Worm (Caenorhabditis elegans) whole organism, L1 larva: ENCODE data around the gene orc-3.
A peak's percentile ranks its signal among the peaks of the same experiment; 100 is the strongest.

Experiments used
- C04F5.9 ChIP-seq: sonication (generic microtip); optimal IDR thresholded peaks from 2 replicates; lab custom pipeline; 2016; ENCODE audit warnings: missing genetic modification characterization, missing compliant biosample characterization
- C16A3.4 ChIP-seq: fragments of 150-350 bp; optimal IDR thresholded peaks from 2 replicates; lab custom pipeline; 2014; ENCODE audit warnings: missing biosample characterization, missing genetic modification characterization
- alr-1 ChIP-seq: fragments of 200-800 bp; sonication (Bioruptor generic); optimal IDR thresholded peaks from 2 replicates; lab custom pipeline; 2018; ENCODE audit warnings: borderline replicate concordance, mild to moderate bottlenecking, missing genetic modification characterization, missing compliant biosample characterization
- blmp-1 ChIP-seq: fragments of 150-350 bp; optimal IDR thresholded peaks from 2 replicates; lab custom pipeline; 2014; ENCODE audit warnings: missing biosample characterization, missing genetic modification characterization
- ceh-63 ChIP-seq: fragments of 200-800 bp; sonication (Bioruptor generic); optimal IDR thresholded peaks from 2 replicates; lab custom pipeline; 2018; ENCODE audit warnings: mild to moderate bottlenecking, missing genetic modification characterization, missing compliant biosample characterization
- ceh-8 ChIP-seq: fragments of 200-800 bp; sonication (Bioruptor generic); optimal IDR thresholded peaks from 2 replicates; lab custom pipeline; 2018; ENCODE audit warnings: mild to moderate bottlenecking, missing genetic modification characterization, moderate library complexity, missing compliant biosample characterization
- ceh-82 ChIP-seq, 3 experiments: fragments of 150-350 bp in 1 of 3; sonication (generic microtip) in 2 of 3; optimal IDR thresholded peaks; 2 replicates each; lab custom pipeline; 2014 to 2017; ENCODE audit warnings: missing biosample characterization in 3 of 3, missing genetic modification characterization in 3 of 3
- ceh-88 ChIP-seq: fragments of 200-800 bp; sonication (Bioruptor generic); IDR thresholded peaks from 2 replicates; pipeline ENCODE4 v1.3.6; 2022; ENCODE audit warnings: missing genetic modification characterization, missing compliant biosample characterization
- ceh-90 ChIP-seq: sonication (generic microtip); optimal IDR thresholded peaks from 2 replicates; lab custom pipeline; 2016; ENCODE audit warnings: missing genetic modification characterization, missing compliant biosample characterization
- dpl-1 ChIP-seq, 3 experiments: fragments of 150-350 bp in 2 of 3; sonication (generic microtip) in 1 of 3; optimal IDR thresholded peaks; 2 replicates each; lab custom pipeline; 2014 to 2017; ENCODE audit warnings: missing biosample characterization in 3 of 3, missing genetic modification characterization in 3 of 3, missing genetic modification reagents in 3 of 3
- dsc-1 ChIP-seq: sonication (generic microtip); optimal IDR thresholded peaks from 2 replicates; lab custom pipeline; 2016; ENCODE audit warnings: mild to moderate bottlenecking, missing genetic modification characterization, missing compliant biosample characterization
- efl-1 ChIP-seq, 4 experiments: fragments of 150-350 bp; optimal IDR thresholded peaks in 3 of 4; peaks in 1 of 4; 1 replicate in 1 of 4; 2 replicates in 3 of 4; lab custom pipeline; 2014; ENCODE audit warnings: missing biosample characterization in 2 of 4, missing genetic modification characterization in 2 of 4, missing genetic modification reagents in 2 of 4
- efl-3 ChIP-seq: fragments of 200-800 bp; sonication (Bioruptor generic); optimal IDR thresholded peaks from 2 replicates; lab custom pipeline; 2018; ENCODE audit warnings: mild to moderate bottlenecking, missing genetic modification characterization, missing compliant biosample characterization
- egl-27 ChIP-seq, 2 experiments: fragments of 150-350 bp in 1 of 2; sonication (generic microtip); optimal IDR thresholded peaks; 3 replicates each; lab custom pipeline; 2017 to 2018; ENCODE audit warnings: missing biosample characterization in 2 of 2, missing genetic modification characterization in 2 of 2, missing genetic modification reagents in 2 of 2
- elt-2 ChIP-seq: sonication (generic microtip); optimal IDR thresholded peaks from 2 replicates; lab custom pipeline; 2016; ENCODE audit warnings: missing genetic modification characterization, mild to moderate bottlenecking, inconsistent platforms, missing compliant biosample characterization, missing genetic modification reagents
- ets-5 ChIP-seq: fragments of 200-800 bp; sonication (Bioruptor generic); IDR thresholded peaks from 2 replicates; pipeline ENCODE4 v1.3.6; 2022; ENCODE audit warnings: missing genetic modification characterization, missing compliant biosample characterization
- fkh-4 ChIP-seq: sonication (generic microtip); optimal IDR thresholded peaks from 2 replicates; lab custom pipeline; 2016; ENCODE audit warnings: missing compliant biosample characterization, missing genetic modification characterization, borderline replicate concordance
- fkh-8 ChIP-seq: sonication (generic microtip); optimal IDR thresholded peaks from 2 replicates; lab custom pipeline; 2016; ENCODE audit warnings: mild to moderate bottlenecking, missing genetic modification characterization, missing compliant biosample characterization
- grh-1 ChIP-seq: fragments of 200-800 bp; sonication (Bioruptor generic); IDR thresholded peaks from 2 replicates; pipeline ENCODE4 v1.3.6; 2022; ENCODE audit warnings: missing genetic modification reagents, missing genetic modification characterization, missing compliant biosample characterization
- hlh-17 ChIP-seq: fragments of 200-800 bp; sonication (Bioruptor generic); optimal IDR thresholded peaks from 2 replicates; lab custom pipeline; 2018; ENCODE audit warnings: missing genetic modification characterization, mild to moderate bottlenecking, missing compliant biosample characterization, moderate library complexity, borderline replicate concordance
- irx-1 ChIP-seq: sonication (generic microtip); optimal IDR thresholded peaks from 2 replicates; lab custom pipeline; 2016; ENCODE audit warnings: missing genetic modification characterization, missing compliant biosample characterization
- jun-1 ChIP-seq: fragments of 150-350 bp; optimal IDR thresholded peaks from 2 replicates; lab custom pipeline; 2014; ENCODE audit warnings: missing biosample characterization, missing genetic modification reagents, missing genetic modification characterization
- lin-15B ChIP-seq: fragments of 150-350 bp; sonication (generic microtip); optimal IDR thresholded peaks from 3 replicates; lab custom pipeline; 2014; ENCODE audit warnings: missing biosample characterization, missing genetic modification characterization
- lin-39 ChIP-seq: fragments of 150-350 bp; optimal IDR thresholded peaks from 2 replicates; lab custom pipeline; 2014; ENCODE audit warnings: missing biosample characterization, missing genetic modification reagents, missing genetic modification characterization
- lir-3 ChIP-seq: sonication (generic microtip); optimal IDR thresholded peaks from 2 replicates; lab custom pipeline; 2016; ENCODE audit warnings: mild to moderate bottlenecking, missing genetic modification characterization, moderate library complexity, missing compliant biosample characterization; ENCODE audit not compliant: poor library complexity
- mab-9 ChIP-seq: fragments of 200-800 bp; sonication (Bioruptor generic); IDR thresholded peaks from 2 replicates; pipeline ENCODE4 v1.3.6; 2022; ENCODE audit warnings: missing genetic modification reagents, missing genetic modification characterization, missing compliant biosample characterization
- mdl-1 ChIP-seq, 2 experiments: fragments of 150-350 bp; optimal IDR thresholded peaks; 2 replicates each; lab custom pipeline; 2014 to 2017; ENCODE audit warnings: missing biosample characterization in 2 of 2, missing genetic modification characterization in 2 of 2, inconsistent platforms in 1 of 2
- mef-2 ChIP-seq: fragments of 150-350 bp; optimal IDR thresholded peaks from 2 replicates; lab custom pipeline; 2014; ENCODE audit warnings: missing biosample characterization, missing genetic modification characterization
- mep-1 ChIP-seq: fragments of 150-350 bp; optimal IDR thresholded peaks from 2 replicates; lab custom pipeline; 2014; ENCODE audit warnings: missing biosample characterization, missing genetic modification characterization
- nhr-12 ChIP-seq: sonication (generic microtip); optimal IDR thresholded peaks from 2 replicates; lab custom pipeline; 2017; ENCODE audit warnings: missing biosample characterization, missing genetic modification characterization
- nhr-237 ChIP-seq: fragments of 150-350 bp; optimal IDR thresholded peaks from 2 replicates; lab custom pipeline; 2014; ENCODE audit warnings: missing biosample characterization, missing genetic modification characterization
- nhr-47 ChIP-seq: sonication (generic microtip); optimal IDR thresholded peaks from 2 replicates; lab custom pipeline; 2016; ENCODE audit warnings: mild to moderate bottlenecking, missing genetic modification characterization, moderate library complexity, missing compliant biosample characterization
- nhr-71 ChIP-seq: sonication (generic microtip); optimal IDR thresholded peaks from 2 replicates; lab custom pipeline; 2016; ENCODE audit warnings: mild to moderate bottlenecking, missing genetic modification characterization, moderate library complexity, missing compliant biosample characterization
- nhr-76 ChIP-seq: sonication (generic microtip); optimal IDR thresholded peaks from 2 replicates; lab custom pipeline; 2017; ENCODE audit warnings: missing biosample characterization, missing genetic modification characterization
- nhr-77 ChIP-seq: fragments of 150-350 bp; optimal IDR thresholded peaks from 2 replicates; lab custom pipeline; 2014; ENCODE audit warnings: missing biosample characterization, missing genetic modification characterization
- nhr-84 ChIP-seq: sonication (generic microtip); optimal IDR thresholded peaks from 2 replicates; lab custom pipeline; 2017; ENCODE audit warnings: missing biosample characterization, missing genetic modification characterization
- pax-3 ChIP-seq: fragments of 200-800 bp; sonication (Bioruptor generic); optimal IDR thresholded peaks from 2 replicates; lab custom pipeline; 2018; ENCODE audit warnings: mild to moderate bottlenecking, missing genetic modification characterization, moderate library complexity, missing compliant biosample characterization
- pqm-1 ChIP-seq: sonication (generic microtip); optimal IDR thresholded peaks from 3 replicates; lab custom pipeline; 2017; ENCODE audit warnings: missing biosample characterization, missing genetic modification characterization
- rnt-1 ChIP-seq: sonication (generic microtip); optimal IDR thresholded peaks from 2 replicates; lab custom pipeline; 2016; ENCODE audit warnings: mild to moderate bottlenecking, missing genetic modification characterization, moderate library complexity, missing compliant biosample characterization
- snu-23 ChIP-seq: sonication (generic microtip); optimal IDR thresholded peaks from 2 replicates; lab custom pipeline; 2016; ENCODE audit warnings: missing genetic modification characterization, missing compliant biosample characterization
- sup-37 ChIP-seq: fragments of 200-800 bp; sonication (Bioruptor generic); optimal IDR thresholded peaks from 2 replicates; lab custom pipeline; 2018; ENCODE audit warnings: mild to moderate bottlenecking, missing genetic modification characterization, missing compliant biosample characterization
- tlp-1 ChIP-seq: fragments of 150-350 bp; optimal IDR thresholded peaks from 2 replicates; lab custom pipeline; 2014; ENCODE audit warnings: missing biosample characterization, missing genetic modification characterization
- unc-30 ChIP-seq: sonication (generic microtip); optimal IDR thresholded peaks from 2 replicates; lab custom pipeline; 2017; ENCODE audit warnings: missing biosample characterization, missing genetic modification characterization
- unc-62 ChIP-seq: fragments of 150-350 bp; optimal IDR thresholded peaks from 2 replicates; lab custom pipeline; 2014; ENCODE audit warnings: missing biosample characterization, missing genetic modification reagents, missing genetic modification characterization
- unc-86 ChIP-seq: sonication (generic microtip); optimal IDR thresholded peaks from 2 replicates; lab custom pipeline; 2016; ENCODE audit warnings: missing genetic modification characterization, missing compliant biosample characterization
- vab-15 ChIP-seq: sonication (generic microtip); optimal IDR thresholded peaks from 2 replicates; lab custom pipeline; 2017; ENCODE audit warnings: missing genotype, mild to moderate bottlenecking, missing genetic modification characterization, missing compliant biosample characterization
- zip-4 ChIP-seq: fragments of 200-800 bp; sonication (Bioruptor generic); optimal IDR thresholded peaks from 2 replicates; lab custom pipeline; 2018; ENCODE audit warnings: mild to moderate bottlenecking, missing genetic modification characterization, moderate library complexity, missing compliant biosample characterization
- ztf-11 ChIP-seq, 2 experiments: sonication (generic microtip); optimal IDR thresholded peaks; 2 replicates each; lab custom pipeline; 2016 to 2017; ENCODE audit warnings: missing genetic modification characterization in 2 of 2, missing biosample characterization in 1 of 2, missing compliant biosample characterization in 1 of 2

The orc-3 gene

DNA sequence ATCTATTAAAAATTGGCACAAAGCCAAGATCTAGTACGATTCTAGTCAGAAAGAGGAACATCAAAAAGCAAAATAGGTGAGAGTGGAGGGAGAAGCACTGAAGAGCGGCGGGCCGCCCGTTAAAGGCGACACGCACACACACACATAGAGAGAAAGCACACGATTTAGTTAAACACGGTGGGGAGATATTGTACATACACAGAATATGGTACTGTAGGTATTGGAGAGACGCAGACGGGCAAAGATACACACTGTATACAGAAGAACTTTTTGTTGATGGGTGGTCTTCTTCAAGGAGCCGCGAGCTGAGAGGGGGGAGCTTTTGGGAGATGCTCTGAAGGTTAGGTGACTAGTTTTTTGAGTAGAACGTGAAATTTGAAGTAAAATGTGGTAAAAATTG, 18.3 kb downstream of the orc-3 start (continued):
- TF ChIP-seq mab-9 (no peak), mep-1 (tag; lab: Kevin White, UChicago) (no peak), fkh-4 (tag; lab: Kevin White, UChicago) (no peak), ceh-63 (no peak), unc-62 (no peak), fkh-8 (tag; lab: Kevin White, UChicago) (no peak), nhr-47 (no peak), lir-3 (no peak), pax-3 (tag; lab: Kevin White, UChicago) (no peak), vab-15 (no peak), nhr-76 (no peak), ets-5 (GFP tag; lab: Robert Waterston, UW) (no peak), ceh-82 (tag; optimal IDR thresholded peaks at IDR 0.05; lab: Kevin White, UChicago) (no peak), nhr-237 (no peak), nhr-12 (tag; lab: Kevin White, UChicago) (no peak), snu-23 (GFP tag; lab: Kevin White, UChicago) (no peak), ceh-90 (tag; lab: Kevin White, UChicago) (no peak), jun-1 (tag; lab: Kevin White, UChicago) (no peak), sup-37 (GFP tag; lab: Kevin White, UChicago) (no peak), grh-1 (no peak), nhr-84 (tag; lab: Kevin White, UChicago) (no peak), ceh-88 (GFP tag; lab: Robert Waterston, UW) (no peak), rnt-1 (tag; lab: Kevin White, UChicago) (no peak), mef-2 (tag; lab: Kevin White, UChicago) (no peak), ceh-8 (GFP tag; lab: Kevin White, UChicago) (no peak), egl-27 (tag; optimal IDR thresholded peaks at IDR 0.05; lab: Kevin White, UChicago) (no peak), lin-39 (tag; lab: Kevin White, UChicago) (no peak), tlp-1 (tag; lab: Kevin White, UChicago) (no peak), zip-4 (no peak), nhr-71 (tag; lab: Kevin White, UChicago) (peak; percentile 0), C04F5.9 (no peak), C16A3.4 (tag; lab: Kevin White, UChicago) (no peak), unc-86 (tag; lab: Kevin White, UChicago) (no peak), unc-30 (no peak), dsc-1 (tag; lab: Kevin White, UChicago) (no peak), ztf-11 (tag; optimal IDR thresholded peaks at IDR 0.05; lab: Kevin White, UChicago) (no peak), pqm-1 (tag; lab: Kevin White, UChicago) (no peak), efl-1 (optimal IDR thresholded peaks at IDR 0.05; lab: Kevin White, UChicago) (no peak), efl-1 (GFP tag; optimal IDR thresholded peaks at IDR 0.05 in 1 of 2; lab: Kevin White, UChicago) (peak in 1 of 2 experiments; percentile 74), blmp-1 (tag; lab: Kevin White, UChicago) (no peak), mdl-1 (tag; optimal IDR thresholded peaks at IDR 0.05; lab: Kevin White, UChicago) (no peak)

DNA sequence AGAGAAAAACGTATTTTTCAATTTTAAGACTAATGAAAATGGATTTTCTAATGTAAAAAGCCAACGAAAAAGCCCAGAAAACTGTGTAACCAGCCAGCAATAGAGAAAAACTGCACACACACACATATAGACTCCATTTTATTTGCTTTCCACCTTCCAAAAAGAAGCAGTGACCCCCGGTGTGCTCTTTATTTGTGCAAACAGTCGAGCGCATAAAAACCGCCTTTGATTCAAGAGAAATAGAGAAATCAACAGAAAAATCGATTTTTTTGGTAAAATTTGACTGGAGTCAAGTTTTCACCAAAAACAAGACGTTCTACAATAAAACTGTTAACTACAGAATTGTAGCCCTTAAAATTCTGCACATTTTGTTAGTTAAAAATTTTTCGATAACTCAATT, 20.7 kb downstream of the orc-3 start:
- TF ChIP-seq hlh-17 (GFP tag; lab: Kevin White, UChicago): no peak
- no peak for TF ChIP-seq dpl-1 (GFP tag; optimal IDR thresholded peaks at IDR 0.05; lab: Kevin White, UChicago)
- TF ChIP-seq ceh-88 (GFP tag; lab: Robert Waterston, UW): no peak
- TF ChIP-seq lin-15B (tag; lab: Kevin White, UChicago): no peak
- TF ChIP-seq dsc-1 (tag; lab: Kevin White, UChicago): no peak
- no peak for TF ChIP-seq irx-1 (tag; lab: Kevin White, UChicago)
- TF ChIP-seq snu-23 (GFP tag; lab: Kevin White, UChicago): no peak
- no peak for TF ChIP-seq alr-1
- TF ChIP-seq elt-2 (tag; lab: Kevin White, UChicago): no peak
- no peak for TF ChIP-seq jun-1 (tag; lab: Kevin White, UChicago)
- no peak for TF ChIP-seq lir-3
- no peak for TF ChIP-seq efl-3 (GFP tag; lab: Kevin White, UChicago)
- TF ChIP-seq nhr-77 (tag; lab: Kevin White, UChicago): no peak
- TF ChIP-seq mef-2 (tag; lab: Kevin White, UChicago): no peak
- no peak for TF ChIP-seq C04F5.9
